Worm (Caenorhabditis elegans) whole organism, L1 larva: ENCODE measurements around the gene C18F10.2.

Source experiments
- Y116A8C.19 ChIP-seq: sonication (generic microtip); optimal IDR thresholded peaks from 2 replicates; lab custom pipeline; 2016; ENCODE audit warnings: missing compliant biosample characterization, missing genetic modification characterization, borderline replicate concordance
- aha-1 ChIP-seq: fragments of 150-350 bp; optimal IDR thresholded peaks from 2 replicates; lab custom pipeline; 2014; ENCODE audit warnings: missing biosample characterization, missing genetic modification characterization
- alr-1 ChIP-seq: fragments of 200-800 bp; sonication (Bioruptor generic); optimal IDR thresholded peaks from 2 replicates; lab custom pipeline; 2018; ENCODE audit warnings: borderline replicate concordance, mild to moderate bottlenecking, missing genetic modification characterization, missing compliant biosample characterization
- aly-2 ChIP-seq: fragments of 150-350 bp; optimal IDR thresholded peaks from 2 replicates; lab custom pipeline; 2014; ENCODE audit warnings: missing biosample characterization, missing genetic modification characterization
- blmp-1 ChIP-seq: fragments of 150-350 bp; optimal IDR thresholded peaks from 2 replicates; lab custom pipeline; 2014; ENCODE audit warnings: missing biosample characterization, missing genetic modification characterization
- ceh-63 ChIP-seq: fragments of 200-800 bp; sonication (Bioruptor generic); optimal IDR thresholded peaks from 2 replicates; lab custom pipeline; 2018; ENCODE audit warnings: mild to moderate bottlenecking, missing genetic modification characterization, missing compliant biosample characterization
- ceh-82 ChIP-seq, 3 experiments: fragments of 150-350 bp in 1 of 3; sonication (generic microtip) in 2 of 3; optimal IDR thresholded peaks; 2 replicates each; lab custom pipeline; 2014 to 2017; ENCODE audit warnings: missing biosample characterization in 3 of 3, missing genetic modification characterization in 3 of 3
- ceh-90 ChIP-seq: sonication (generic microtip); optimal IDR thresholded peaks from 2 replicates; lab custom pipeline; 2016; ENCODE audit warnings: missing genetic modification characterization, missing compliant biosample characterization
- ces-1 ChIP-seq: fragments of 150-350 bp; optimal IDR thresholded peaks from 2 replicates; lab custom pipeline; 2014; ENCODE audit warnings: missing biosample characterization, missing genetic modification reagents, missing genetic modification characterization
- efl-1 ChIP-seq, 4 experiments: fragments of 150-350 bp; optimal IDR thresholded peaks in 3 of 4; peaks in 1 of 4; 1 replicate in 1 of 4; 2 replicates in 3 of 4; lab custom pipeline; 2014; ENCODE audit warnings: missing biosample characterization in 2 of 4, missing genetic modification characterization in 2 of 4, missing genetic modification reagents in 2 of 4
- efl-3 ChIP-seq: fragments of 200-800 bp; sonication (Bioruptor generic); optimal IDR thresholded peaks from 2 replicates; lab custom pipeline; 2018; ENCODE audit warnings: mild to moderate bottlenecking, missing genetic modification characterization, missing compliant biosample characterization
- egl-27 ChIP-seq, 2 experiments: fragments of 150-350 bp in 1 of 2; sonication (generic microtip); optimal IDR thresholded peaks; 3 replicates each; lab custom pipeline; 2017 to 2018; ENCODE audit warnings: missing biosample characterization in 2 of 2, missing genetic modification characterization in 2 of 2, missing genetic modification reagents in 2 of 2
- elt-2 ChIP-seq: sonication (generic microtip); optimal IDR thresholded peaks from 2 replicates; lab custom pipeline; 2016; ENCODE audit warnings: missing genetic modification characterization, mild to moderate bottlenecking, inconsistent platforms, missing compliant biosample characterization, missing genetic modification reagents
- elt-3 ChIP-seq, 6 experiments: fragments of 150-350 bp in 1 of 6; sonication (generic microtip); optimal IDR thresholded peaks; 2 replicates each; lab custom pipeline; 2017 to 2018; ENCODE audit warnings: missing biosample characterization in 6 of 6, missing genetic modification characterization in 6 of 6, inconsistent platforms in 1 of 6
- fkh-4 ChIP-seq: sonication (generic microtip); optimal IDR thresholded peaks from 2 replicates; lab custom pipeline; 2016; ENCODE audit warnings: missing compliant biosample characterization, missing genetic modification characterization, borderline replicate concordance
- fkh-8 ChIP-seq: sonication (generic microtip); optimal IDR thresholded peaks from 2 replicates; lab custom pipeline; 2016; ENCODE audit warnings: mild to moderate bottlenecking, missing genetic modification characterization, missing compliant biosample characterization
- fos-1 ChIP-seq: fragments of 150-350 bp; optimal IDR thresholded peaks from 2 replicates; lab custom pipeline; 2014; ENCODE audit warnings: missing biosample characterization, missing genetic modification characterization
- hlh-17 ChIP-seq: fragments of 200-800 bp; sonication (Bioruptor generic); optimal IDR thresholded peaks from 2 replicates; lab custom pipeline; 2018; ENCODE audit warnings: missing genetic modification characterization, mild to moderate bottlenecking, missing compliant biosample characterization, moderate library complexity, borderline replicate concordance
- hlh-4 ChIP-seq: sonication (generic microtip); optimal IDR thresholded peaks from 2 replicates; lab custom pipeline; 2016; ENCODE audit warnings: mild to moderate bottlenecking, missing genetic modification characterization, missing compliant biosample characterization
- hpl-2 ChIP-seq: fragments of 150-350 bp; optimal IDR thresholded peaks from 2 replicates; lab custom pipeline; 2014; ENCODE audit warnings: missing biosample characterization, missing genetic modification reagents, missing genetic modification characterization
- irx-1 ChIP-seq: sonication (generic microtip); optimal IDR thresholded peaks from 2 replicates; lab custom pipeline; 2016; ENCODE audit warnings: missing genetic modification characterization, missing compliant biosample characterization
- isw-1 ChIP-seq: fragments of 200-800 bp; sonication (Bioruptor generic); IDR thresholded peaks from 2 replicates; pipeline ENCODE4 v1.3.6; 2022; ENCODE audit warnings: missing genetic modification characterization, missing compliant biosample characterization
- lin-13 ChIP-seq: fragments of 150-350 bp; optimal IDR thresholded peaks from 2 replicates; lab custom pipeline; 2014; ENCODE audit warnings: missing biosample characterization, missing genetic modification reagents, missing genetic modification characterization
- lin-14 ChIP-seq: fragments of 200-800 bp; sonication (Bioruptor generic); optimal IDR thresholded peaks from 2 replicates; lab custom pipeline; 2018; ENCODE audit warnings: mild to moderate bottlenecking, missing genetic modification characterization, moderate library complexity, missing compliant biosample characterization
- lin-39 ChIP-seq: fragments of 150-350 bp; optimal IDR thresholded peaks from 2 replicates; lab custom pipeline; 2014; ENCODE audit warnings: missing biosample characterization, missing genetic modification reagents, missing genetic modification characterization
- lsy-2 ChIP-seq, 2 experiments: fragments of 150-350 bp; optimal IDR thresholded peaks; 2 replicates each; lab custom pipeline; 2014; ENCODE audit warnings: missing biosample characterization in 2 of 2, missing genetic modification characterization in 2 of 2
- mab-9 ChIP-seq: fragments of 200-800 bp; sonication (Bioruptor generic); IDR thresholded peaks from 2 replicates; pipeline ENCODE4 v1.3.6; 2022; ENCODE audit warnings: missing genetic modification reagents, missing genetic modification characterization, missing compliant biosample characterization
- nhr-11 ChIP-seq: fragments of 150-350 bp; optimal IDR thresholded peaks from 2 replicates; lab custom pipeline; 2014; ENCODE audit warnings: missing biosample characterization, missing genetic modification characterization
- nhr-12 ChIP-seq: sonication (generic microtip); optimal IDR thresholded peaks from 2 replicates; lab custom pipeline; 2017; ENCODE audit warnings: missing biosample characterization, missing genetic modification characterization
- nhr-19 ChIP-seq: fragments of 200-800 bp; sonication (Bioruptor generic); conservative IDR thresholded peaks from 2 replicates; pipeline ENCODE4 v1.3.6; 2022; ENCODE audit warnings: missing genetic modification characterization, missing compliant biosample characterization
- nhr-20 ChIP-seq: sonication (generic microtip); optimal IDR thresholded peaks from 2 replicates; lab custom pipeline; 2016; ENCODE audit warnings: mild to moderate bottlenecking, missing genetic modification characterization, missing compliant biosample characterization
- nhr-237 ChIP-seq: fragments of 150-350 bp; optimal IDR thresholded peaks from 2 replicates; lab custom pipeline; 2014; ENCODE audit warnings: missing biosample characterization, missing genetic modification characterization
- nhr-76 ChIP-seq: sonication (generic microtip); optimal IDR thresholded peaks from 2 replicates; lab custom pipeline; 2017; ENCODE audit warnings: missing biosample characterization, missing genetic modification characterization
- nhr-84 ChIP-seq: sonication (generic microtip); optimal IDR thresholded peaks from 2 replicates; lab custom pipeline; 2017; ENCODE audit warnings: missing biosample characterization, missing genetic modification characterization
- nhr-90 ChIP-seq: sonication (generic microtip); optimal IDR thresholded peaks from 2 replicates; lab custom pipeline; 2016; ENCODE audit warnings: mild to moderate bottlenecking, missing genetic modification characterization, missing compliant biosample characterization; ENCODE audit not compliant: poor library complexity
- pax-3 ChIP-seq: fragments of 200-800 bp; sonication (Bioruptor generic); optimal IDR thresholded peaks from 2 replicates; lab custom pipeline; 2018; ENCODE audit warnings: mild to moderate bottlenecking, missing genetic modification characterization, moderate library complexity, missing compliant biosample characterization
- pqm-1 ChIP-seq: sonication (generic microtip); optimal IDR thresholded peaks from 3 replicates; lab custom pipeline; 2017; ENCODE audit warnings: missing biosample characterization, missing genetic modification characterization
- snpc-4 ChIP-seq: fragments of 150-350 bp; optimal IDR thresholded peaks from 2 replicates; lab custom pipeline; 2014; ENCODE audit warnings: missing biosample characterization, missing genetic modification characterization
- sptf-1 ChIP-seq: fragments of 150-350 bp; optimal IDR thresholded peaks from 2 replicates; lab custom pipeline; 2014; ENCODE audit warnings: missing biosample characterization, missing genetic modification characterization
- sup-37 ChIP-seq: fragments of 200-800 bp; sonication (Bioruptor generic); optimal IDR thresholded peaks from 2 replicates; lab custom pipeline; 2018; ENCODE audit warnings: mild to moderate bottlenecking, missing genetic modification characterization, missing compliant biosample characterization
- swsn-7 ChIP-seq: sonication (generic microtip); optimal IDR thresholded peaks from 2 replicates; lab custom pipeline; 2016; ENCODE audit warnings: missing genetic modification characterization, missing compliant biosample characterization
- tbx-2 ChIP-seq: sonication (generic microtip); optimal IDR thresholded peaks from 2 replicates; lab custom pipeline; 2016; ENCODE audit warnings: missing genetic modification characterization, missing compliant biosample characterization
- tlp-1 ChIP-seq: fragments of 150-350 bp; optimal IDR thresholded peaks from 2 replicates; lab custom pipeline; 2014; ENCODE audit warnings: missing biosample characterization, missing genetic modification characterization
- unc-130 ChIP-seq: fragments of 150-350 bp; optimal IDR thresholded peaks from 2 replicates; lab custom pipeline; 2017; ENCODE audit warnings: missing biosample characterization, missing genetic modification characterization, inconsistent platforms
- unc-30 ChIP-seq: sonication (generic microtip); optimal IDR thresholded peaks from 2 replicates; lab custom pipeline; 2017; ENCODE audit warnings: missing biosample characterization, missing genetic modification characterization
- unc-62 ChIP-seq: fragments of 150-350 bp; optimal IDR thresholded peaks from 2 replicates; lab custom pipeline; 2014; ENCODE audit warnings: missing biosample characterization, missing genetic modification reagents, missing genetic modification characterization
- unc-86 ChIP-seq: sonication (generic microtip); optimal IDR thresholded peaks from 2 replicates; lab custom pipeline; 2016; ENCODE audit warnings: missing genetic modification characterization, missing compliant biosample characterization
- unc-98 ChIP-seq: fragments of 200-800 bp; sonication (Bioruptor generic); IDR thresholded peaks from 2 replicates; pipeline ENCODE4 v1.3.6; 2022; ENCODE audit warnings: missing genetic modification characterization, missing compliant biosample characterization
- vab-15 ChIP-seq: sonication (generic microtip); optimal IDR thresholded peaks from 2 replicates; lab custom pipeline; 2017; ENCODE audit warnings: missing genotype, mild to moderate bottlenecking, missing genetic modification characterization, missing compliant biosample characterization
- zip-4 ChIP-seq: fragments of 200-800 bp; sonication (Bioruptor generic); optimal IDR thresholded peaks from 2 replicates; lab custom pipeline; 2018; ENCODE audit warnings: mild to moderate bottlenecking, missing genetic modification characterization, moderate library complexity, missing compliant biosample characterization
- ztf-11 ChIP-seq, 2 experiments: sonication (generic microtip); optimal IDR thresholded peaks; 2 replicates each; lab custom pipeline; 2016 to 2017; ENCODE audit warnings: missing genetic modification characterization in 2 of 2, missing biosample characterization in 1 of 2, missing compliant biosample characterization in 1 of 2
- ztf-4 ChIP-seq: fragments of 150-350 bp; optimal IDR thresholded peaks from 2 replicates; lab custom pipeline; 2014; ENCODE audit warnings: missing biosample characterization, missing genetic modification characterization

Gene C18F10.2

ce11 chrIII:6280070-6280596, 7.2 kb downstream of the C18F10.2 start, which contains the start of gene hmg-1.2 (continued):
- TF ChIP-seq ceh-82 (tag; optimal IDR thresholded peaks at IDR 0.05; lab: Kevin White, UChicago) (peak; percentile 50 to 84 (median 62)), nhr-84 (tag; lab: Kevin White, UChicago) (no peak), hlh-4 (tag; lab: Kevin White, UChicago) (no peak), lin-39 (tag; lab: Kevin White, UChicago) (no peak), nhr-237 (tag; lab: Kevin White, UChicago) (no peak), hpl-2 (GFP tag; lab: Kevin White, UChicago) (peak; percentile 68), tlp-1 (tag; lab: Kevin White, UChicago) (no peak), tbx-2 (tag; lab: Kevin White, UChicago) (peak; percentile 88), swsn-7 (tag; lab: Kevin White, UChicago) (peak; percentile 92), unc-98 (GFP tag; lab: Robert Waterston, UW) (no peak), ztf-4 (tag; lab: Kevin White, UChicago) (peak; percentile 77), nhr-19 (GFP tag; lab: Robert Waterston, UW) (peak; percentile 89), ztf-11 (tag; optimal IDR thresholded peaks at IDR 0.05; lab: Kevin White, UChicago) (peak in 1 of 2 experiments; percentile 52), sup-37 (GFP tag; lab: Kevin White, UChicago) (peak; percentile 46), pqm-1 (tag; lab: Kevin White, UChicago) (no peak), hlh-17 (GFP tag; lab: Kevin White, UChicago) (no peak), vab-15 (no peak), nhr-20 (tag; lab: Kevin White, UChicago) (peak; percentile 90), unc-86 (peak; percentile 83), nhr-76 (tag; lab: Kevin White, UChicago) (no peak), pax-3 (peak; percentile 10), nhr-12 (tag; lab: Kevin White, UChicago) (no peak), snpc-4 (tag; lab: Kevin White, UChicago) (peak; percentile 72), lin-14 (GFP tag; lab: Kevin White, UChicago) (peak; percentile 94), unc-62 (GFP tag; lab: Kevin White, UChicago) (no peak), sptf-1 (no peak), elt-3 (tag; optimal IDR thresholded peaks at IDR 0.05; lab: Kevin White, UChicago) (peak in 3 of 6 experiments; percentile 8 to 52 (median 48)), unc-30 (tag; lab: Kevin White, UChicago) (no peak), nhr-90 (tag; lab: Kevin White, UChicago) (peak; percentile 69), lsy-2 (tag; optimal IDR thresholded peaks at IDR 0.05; lab: Kevin White, UChicago) (peak; percentile 79 to 81), isw-1 (GFP tag; lab: Robert Waterston, UW) (peak; percentile 63), Y116A8C.19 (tag; lab: Kevin White, UChicago) (no peak), elt-2 (tag; lab: Kevin White, UChicago) (peak; percentile 68), unc-130 (tag; lab: Kevin White, UChicago) (peak; percentile 66), aly-2 (tag; lab: Kevin White, UChicago) (peak; percentile 59), alr-1 (no peak), ceh-63 (GFP tag; lab: Kevin White, UChicago) (no peak), efl-1 (optimal IDR thresholded peaks at IDR 0.05; lab: Kevin White, UChicago) (peak; percentile 86 to 98), efl-1 (GFP tag; optimal IDR thresholded peaks at IDR 0.05 in 1 of 2; lab: Kevin White, UChicago) (peak; percentile 50 to 96), mab-9 (GFP tag; lab: Robert Waterston, UW) (0 out of 2 replicates have a peak, but pooled peaks have one; percentile 47), efl-3 (GFP tag; lab: Kevin White, UChicago) (no peak), zip-4 (GFP tag; lab: Kevin White, UChicago) (peak; percentile 61), nhr-11 (tag; lab: Kevin White, UChicago) (peak; percentile 57), blmp-1 (peak; percentile 40), fos-1 (tag; lab: Kevin White, UChicago) (peak; percentile 78), irx-1 (tag; lab: Kevin White, UChicago) (peak; percentile 75), aha-1 (no peak), ceh-90 (tag; lab: Kevin White, UChicago) (peak; percentile 24), fkh-8 (tag; lab: Kevin White, UChicago) (peak; percentile 85), lin-13 (GFP tag; lab: Kevin White, UChicago) (peak; percentile 72), egl-27 (tag; optimal IDR thresholded peaks at IDR 0.05; lab: Kevin White, UChicago) (peak in 1 of 2 experiments; percentile 81), ces-1 (GFP tag; lab: Kevin White, UChicago) (no peak), fkh-4 (peak; percentile 49)
